Worm (Caenorhabditis elegans) whole organism, mixed stage, embryonic: ENCODE results near the gene imp-2.

Experiments used
- bed-3 ChIP-seq: fragments of 200-800 bp; sonication (Bioruptor generic); optimal IDR thresholded peaks from 3 replicates; lab custom pipeline; 2018; ENCODE audit warnings: mild to moderate bottlenecking, missing genetic modification characterization, moderate library complexity, missing compliant biosample characterization
- blmp-1 ChIP-seq: fragments of 150-350 bp; optimal IDR thresholded peaks from 2 replicates; lab custom pipeline; 2014; ENCODE audit warnings: missing biosample characterization, missing genetic modification characterization
- ceh-43 ChIP-seq: fragments of 200-800 bp; sonication (Bioruptor generic); optimal IDR thresholded peaks from 2 replicates; lab custom pipeline; 2018; ENCODE audit warnings: mild to moderate bottlenecking, missing genetic modification characterization, moderate library complexity, missing compliant biosample characterization
- lin-32 ChIP-seq: fragments of 200-800 bp; sonication (Bioruptor generic); optimal IDR thresholded peaks from 2 replicates; lab custom pipeline; 2018; ENCODE audit warnings: mild to moderate bottlenecking, missing genetic modification characterization, missing compliant biosample characterization
- lsy-2 ChIP-seq: fragments of 150-350 bp; optimal IDR thresholded peaks from 2 replicates; lab custom pipeline; 2014; ENCODE audit warnings: missing biosample characterization, missing genetic modification characterization
- mls-2 ChIP-seq: sonication (generic microtip); optimal IDR thresholded peaks from 2 replicates; lab custom pipeline; 2016; ENCODE audit warnings: mild to moderate bottlenecking, missing genetic modification characterization, moderate library complexity, missing compliant biosample characterization
- nhr-12 ChIP-seq: fragments of 150-350 bp; optimal IDR thresholded peaks from 2 replicates; lab custom pipeline; 2014; ENCODE audit warnings: missing biosample characterization, missing genetic modification characterization
- nhr-237 ChIP-seq: fragments of 150-350 bp; optimal IDR thresholded peaks from 2 replicates; lab custom pipeline; 2014; ENCODE audit warnings: missing biosample characterization, missing genetic modification characterization
- nhr-28 ChIP-seq: fragments of 150-350 bp; optimal IDR thresholded peaks from 2 replicates; lab custom pipeline; 2014; ENCODE audit warnings: missing biosample characterization, missing genetic modification characterization
- pha-4 ChIP-seq: fragments of 150-350 bp; optimal IDR thresholded peaks from 2 replicates; lab custom pipeline; 2018; ENCODE audit warnings: missing biosample characterization, missing genetic modification reagents, missing genetic modification characterization
- sptf-1 ChIP-seq: sonication (generic microtip); optimal IDR thresholded peaks from 2 replicates; lab custom pipeline; 2017; ENCODE audit warnings: mild to moderate bottlenecking, missing genetic modification characterization, moderate library complexity, missing compliant biosample characterization
- unc-62 ChIP-seq: fragments of 150-350 bp; optimal IDR thresholded peaks from 2 replicates; lab custom pipeline; 2014; ENCODE audit warnings: missing biosample characterization, missing genetic modification reagents, missing genetic modification characterization

- TF ChIP-seq lsy-2 (tag; lab: Kevin White, UChicago) (no peak), sptf-1 (tag; lab: Kevin White, UChicago) (no peak), lin-32 (GFP tag; lab: Kevin White, UChicago) (no peak), pha-4 (tag; lab: Kevin White, UChicago) (no peak), nhr-237 (no peak), unc-62 (GFP tag; lab: Kevin White, UChicago) (no peak), mls-2 (tag; lab: Kevin White, UChicago) (no peak), nhr-12 (tag; lab: Kevin White, UChicago) (no peak), blmp-1 (no peak), ceh-43 (GFP tag; lab: Kevin White, UChicago) (no peak), bed-3 (GFP tag; lab: Kevin White, UChicago) (no peak), nhr-28 (no peak)
Observed at ce11 chrIV:11100271-11100670, 18.4 kb downstream of the imp-2 start, which contains the start of gene str-3.
